Worm (Caenorhabditis elegans): Measurements from ENCODE around the gene prdh-1.

The prdh-1 gene

DNA sequence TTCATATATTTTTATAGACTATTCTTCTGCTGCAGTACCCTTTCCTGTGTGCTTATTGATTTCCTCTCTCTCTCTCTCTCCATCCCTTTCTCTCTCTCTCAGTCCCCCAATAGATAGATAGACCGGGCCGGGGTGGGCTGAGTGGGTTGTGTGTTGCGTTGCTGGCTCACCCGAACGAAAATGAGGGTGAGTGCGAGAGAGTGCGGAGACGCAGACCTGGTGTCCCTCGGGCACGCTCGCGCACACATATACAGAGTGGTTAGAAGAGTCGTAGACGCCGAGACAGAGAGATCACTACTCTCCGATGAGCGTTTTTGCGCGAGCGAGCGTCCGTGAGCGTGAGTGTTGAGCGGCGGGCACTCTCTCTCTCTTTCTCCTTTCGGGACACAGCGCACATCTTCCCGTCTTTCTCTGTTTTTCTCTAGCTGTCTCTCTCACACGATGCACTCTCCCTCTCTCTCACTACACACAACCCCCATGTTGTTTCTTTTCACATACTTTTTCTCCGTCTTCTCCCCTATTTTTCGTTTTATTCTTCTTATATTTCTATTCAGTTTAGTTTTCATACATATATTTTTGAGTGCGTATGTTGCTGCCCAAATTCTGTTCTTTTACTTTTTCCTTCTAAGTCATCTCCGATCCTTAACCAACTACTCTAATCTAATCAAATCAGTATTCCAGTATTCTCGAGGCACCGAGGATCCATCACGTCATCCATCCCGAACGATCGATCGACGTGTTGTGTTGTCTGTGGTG is 11.2 kb upstream of the prdh-1 start, which contains the start of gene lin-66 (continued):
- TF ChIP-seq irx-1 (tag; optimal IDR thresholded peaks at IDR 0.05) (peak; percentile 59), ama-1 (optimal IDR thresholded peaks at IDR 0.05) (no peak), unc-62 (GFP tag; optimal IDR thresholded peaks at IDR 0.05) (no peak), efl-1 (optimal IDR thresholded peaks at IDR 0.05) (peak; percentile 71 to 81), efl-1 (GFP tag; optimal IDR thresholded peaks at IDR 0.05 in 1 of 2) (peak; percentile 24 to 92), sup-37 (GFP tag; optimal IDR thresholded peaks at IDR 0.05) (peak; percentile 51), ceh-82 (tag; optimal IDR thresholded peaks at IDR 0.05) (peak; percentile 73 to 89 (median 80)), hlh-4 (tag; optimal IDR thresholded peaks at IDR 0.05) (no peak), rnt-1 (tag; optimal IDR thresholded peaks at IDR 0.05) (peak; percentile 63), isw-1 (GFP tag; IDR thresholded peaks at IDR 0.05) (peak; percentile 80), nhr-85 (tag) (peak; percentile 82), blmp-1 (tag; optimal IDR thresholded peaks at IDR 0.05) (peak; percentile 73), unc-30 (tag; optimal IDR thresholded peaks at IDR 0.05) (no peak), lin-39 (tag; optimal IDR thresholded peaks at IDR 0.05) (no peak), nhr-19 (GFP tag; conservative IDR thresholded peaks at IDR 0.05) (peak; percentile 78), F16B12.6 (tag; optimal IDR thresholded peaks at IDR 0.05) (peak; percentile 35), zip-4 (GFP tag; optimal IDR thresholded peaks at IDR 0.05) (peak; percentile 64), ceh-88 (GFP tag; IDR thresholded peaks at IDR 0.05) (no peak), nhr-47 (tag; optimal IDR thresholded peaks at IDR 0.05) (peak; percentile 90), lin-13 (GFP tag; optimal IDR thresholded peaks at IDR 0.05) (peak; percentile 78), C16A3.4 (tag; optimal IDR thresholded peaks at IDR 0.05) (peak; percentile 83), hlh-17 (GFP tag; optimal IDR thresholded peaks at IDR 0.05; ENCODE audit: borderline replicate concordance) (no peak), fkh-4 (tag; optimal IDR thresholded peaks at IDR 0.05; ENCODE audit: borderline replicate concordance) (no peak), fkh-10 (GFP tag; optimal IDR thresholded peaks at IDR 0.05) (peak; percentile 61), tbx-2 (tag; optimal IDR thresholded peaks at IDR 0.05) (peak; percentile 90), nhr-77 (tag; optimal IDR thresholded peaks at IDR 0.05) (peak; percentile 84), lir-3 (tag; optimal IDR thresholded peaks at IDR 0.05; ENCODE audit: poor library complexity) (peak; percentile 62), sox-4 (tag; optimal IDR thresholded peaks at IDR 0.05) (peak; percentile 77), aha-1 (tag; optimal IDR thresholded peaks at IDR 0.05) (peak; percentile 18), elt-3 (tag; optimal IDR thresholded peaks at IDR 0.05) (peak in 3 of 6 experiments; percentile 3 to 53 (median 13)), swsn-7 (tag; optimal IDR thresholded peaks at IDR 0.05) (peak; percentile 92), mdl-1 (tag; optimal IDR thresholded peaks at IDR 0.05) (peak in 1 of 2 experiments; percentile 90), grh-1 (GFP tag; IDR thresholded peaks at IDR 0.05) (peak; percentile 36; the same call in 1 of the 2 replicates), ztf-4 (tag; optimal IDR thresholded peaks at IDR 0.05) (no peak), nhr-28 (tag; optimal IDR thresholded peaks at IDR 0.05) (no peak), alr-1 (tag; optimal IDR thresholded peaks at IDR 0.05; ENCODE audit: borderline replicate concordance) (no peak)

ce11 chrIV:13884875-13885274 is 8.5 kb upstream of the prdh-1 start:
- TF ChIP-seq snpc-4 (tag; optimal IDR thresholded peaks at IDR 0.05), result peak; percentile 9

- TF ChIP-seq lin-35 (GFP tag; optimal IDR thresholded peaks at IDR 0.05) (no peak), blmp-1 (tag; optimal IDR thresholded peaks at IDR 0.05) (peak; percentile 88)
Observed at ce11 chrIV:13883922-13884321, 7.5 kb upstream of the prdh-1 start.

DNA sequence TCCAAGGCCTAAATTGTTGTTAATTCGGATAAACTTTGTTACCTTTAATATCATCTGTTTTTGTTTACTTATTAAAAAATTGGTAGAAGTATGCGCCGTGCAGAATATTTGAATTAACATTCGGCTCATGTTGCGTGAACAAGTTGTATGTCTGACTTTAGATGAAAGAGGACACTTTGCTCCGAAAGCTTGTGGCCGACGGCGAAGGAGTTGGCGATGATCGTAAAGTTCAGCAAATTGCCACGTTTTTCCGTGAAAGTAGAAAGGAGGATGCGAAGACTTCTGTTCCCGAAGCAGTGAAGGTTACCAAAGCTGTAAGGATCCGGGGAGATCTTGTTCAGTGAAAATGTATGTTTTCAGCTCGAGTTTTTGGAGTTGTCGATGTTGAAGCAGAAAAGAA is 6.2 kb upstream of the prdh-1 start, which contains the start of gene thoc-7:
Gene thoc-7 (plus strand): TSS at position 162 of the 400 bp plus-strand sequence.
- TF ChIP-seq ama-1 (optimal IDR thresholded peaks at IDR 0.05) (no peak), unc-130 (tag; optimal IDR thresholded peaks at IDR 0.05) (no peak), nhr-237 (tag; optimal IDR thresholded peaks at IDR 0.05) (no peak), ceh-88 (GFP tag; IDR thresholded peaks at IDR 0.05) (no peak), nhr-85 (tag) (peak; percentile 62), fos-1 (tag; optimal IDR thresholded peaks at IDR 0.05) (no peak), nhr-11 (tag; optimal IDR thresholded peaks at IDR 0.05) (no peak), lin-15B (tag; optimal IDR thresholded peaks at IDR 0.05) (no peak), nhr-20 (tag; optimal IDR thresholded peaks at IDR 0.05) (no peak), nhr-71 (tag; optimal IDR thresholded peaks at IDR 0.05) (peak; percentile 16), sup-37 (GFP tag; optimal IDR thresholded peaks at IDR 0.05) (no peak), irx-1 (tag; optimal IDR thresholded peaks at IDR 0.05) (no peak), nhr-84 (tag; optimal IDR thresholded peaks at IDR 0.05) (no peak), snu-23 (GFP tag; optimal IDR thresholded peaks at IDR 0.05) (no peak), F16B12.6 (tag; optimal IDR thresholded peaks at IDR 0.05) (no peak), lsy-2 (tag; optimal IDR thresholded peaks at IDR 0.05) (peak in 1 of 2 experiments; percentile 36), mdl-1 (tag; optimal IDR thresholded peaks at IDR 0.05) (no peak), skn-1 (tag; optimal IDR thresholded peaks at IDR 0.05) (no peak)
